Worm (Caenorhabditis elegans): ENCODE results near the gene paml-1.
"Not testable (repeated sequence)": the region's sequence is repeated elsewhere in the genome, so short reads cannot be mapped to it uniquely, and the experiment has no call there.

paml-1 gene

ce11 chrIII:10236291-10236871, 2.5 kb upstream of the paml-1 start:
- TF ChIP-seq unc-62 (GFP tag; optimal IDR thresholded peaks at IDR 0.05): no peak

- TF ChIP-seq unc-62 (GFP tag; optimal IDR thresholded peaks at IDR 0.05): no peak
Observed at ce11 chrIII:10231641-10232040, 2.2 kb downstream of the paml-1 start.

- TF ChIP-seq unc-62 (GFP tag; optimal IDR thresholded peaks at IDR 0.05): not testable (repeated sequence)
Observed at ce11 chrIII:10221860-10222259, 12.0 kb downstream of the paml-1 start, which contains the start of gene Y70G10A.4. Gene Y70G10A.4, plus strand, starts transcription at chrIII:10222160.

ce11 chrIII:10218587-10218986, 15.3 kb downstream of the paml-1 start, which contains the start of the genes rde-4 and cox-14:
Gene rde-4, minus strand, starts transcription at chrIII:10218646.
Gene cox-14, plus strand, starts transcription at chrIII:10218942.
- no peak for TF ChIP-seq unc-62 (GFP tag; optimal IDR thresholded peaks at IDR 0.05)

- no peak for TF ChIP-seq unc-62 (GFP tag; optimal IDR thresholded peaks at IDR 0.05)
Observed at ce11 chrIII:10216585-10217278, 17.1 kb downstream of the paml-1 start, which contains the start of gene cts-1. Gene cts-1, minus strand, starts transcription at chrIII:10216635.

- no peak for TF ChIP-seq unc-62 (GFP tag; optimal IDR thresholded peaks at IDR 0.05)
Observed at ce11 chrIII:10215882-10216281, 18.0 kb downstream of the paml-1 start.

- TF ChIP-seq unc-62 (GFP tag; optimal IDR thresholded peaks at IDR 0.05): no peak
Observed at ce11 chrIII:10214540-10214979, 19.3 kb downstream of the paml-1 start.

- no peak for TF ChIP-seq unc-62 (GFP tag; optimal IDR thresholded peaks at IDR 0.05)
Observed at ce11 chrIII:10211889-10212494, 21.9 kb downstream of the paml-1 start, which contains the start of the genes blos-1 and best-18. Gene blos-1, minus strand, starts transcription at chrIII:10211946. Gene best-18, plus strand, starts transcription at chrIII:10212396.

- TF ChIP-seq unc-62 (GFP tag; optimal IDR thresholded peaks at IDR 0.05): no peak
Observed at ce11 chrIII:10209703-10210102, 24.2 kb downstream of the paml-1 start, which contains the start of gene T20G5.9. Gene T20G5.9, plus strand, starts transcription at chrIII:10209840.

- no peak for TF ChIP-seq unc-62 (GFP tag; optimal IDR thresholded peaks at IDR 0.05)
Observed at ce11 chrIII:10206352-10206751, 27.5 kb downstream of the paml-1 start.

ce11 chrIII:10202894-10203871, 30.7 kb downstream of the paml-1 start, which contains the start of gene chc-1:
Gene chc-1, plus strand, starts transcription at chrIII:10203821.
- no peak for TF ChIP-seq unc-62 (GFP tag; optimal IDR thresholded peaks at IDR 0.05)

- TF ChIP-seq unc-62 (GFP tag; optimal IDR thresholded peaks at IDR 0.05): no peak
Observed at ce11 chrIII:10202391-10202790, 31.5 kb downstream of the paml-1 start.

- TF ChIP-seq unc-62 (GFP tag; optimal IDR thresholded peaks at IDR 0.05): no peak
Observed at ce11 chrIII:10201235-10201634, 32.6 kb downstream of the paml-1 start, which contains the start of the genes T20G5.13 and T20G5.12. Gene T20G5.13, minus strand, starts transcription at chrIII:10201335. Gene T20G5.12, plus strand, starts transcription at chrIII:10201604.

- no peak for TF ChIP-seq unc-62 (GFP tag; optimal IDR thresholded peaks at IDR 0.05)
Observed at ce11 chrIII:10199052-10199451, 34.8 kb downstream of the paml-1 start, which contains the start of gene T20G5.8. Gene T20G5.8, plus strand, starts transcription at chrIII:10199352.

- no peak for TF ChIP-seq unc-62 (GFP tag; optimal IDR thresholded peaks at IDR 0.05)
Observed at ce11 chrIII:10197416-10197815, 36.5 kb downstream of the paml-1 start, which contains the start of gene dod-6. Gene dod-6, plus strand, starts transcription at chrIII:10197716.
